Fruit fly (Drosophila melanogaster) whole organism, pupa: ENCODE data around the gene CG8541.
A peak's percentile ranks its signal among the peaks of the same experiment; 100 is the strongest.

Source experiments
- CG4496 ChIP-seq: fragments of 200-800 bp; sonication (Bioruptor generic); IDR thresholded peaks from 3 replicates; pipeline ENCODE4 v1.3.6; 2022; ENCODE audit warnings: missing biosample characterization, missing genetic modification characterization
- D1 ChIP-seq: fragments of 200-800 bp; sonication (Bioruptor generic); optimal IDR thresholded peaks from 2 replicates; lab custom pipeline; 2018; ENCODE audit warnings: missing biosample characterization, mild to moderate bottlenecking, missing genetic modification characterization, moderate library complexity
- fd96Ca ChIP-seq: fragments of 200-800 bp; sonication (Bioruptor generic); IDR thresholded peaks from 3 replicates; pipeline ENCODE4 v1.3.6; 2022; ENCODE audit warnings: missing biosample characterization, missing genetic modification characterization

DNA sequence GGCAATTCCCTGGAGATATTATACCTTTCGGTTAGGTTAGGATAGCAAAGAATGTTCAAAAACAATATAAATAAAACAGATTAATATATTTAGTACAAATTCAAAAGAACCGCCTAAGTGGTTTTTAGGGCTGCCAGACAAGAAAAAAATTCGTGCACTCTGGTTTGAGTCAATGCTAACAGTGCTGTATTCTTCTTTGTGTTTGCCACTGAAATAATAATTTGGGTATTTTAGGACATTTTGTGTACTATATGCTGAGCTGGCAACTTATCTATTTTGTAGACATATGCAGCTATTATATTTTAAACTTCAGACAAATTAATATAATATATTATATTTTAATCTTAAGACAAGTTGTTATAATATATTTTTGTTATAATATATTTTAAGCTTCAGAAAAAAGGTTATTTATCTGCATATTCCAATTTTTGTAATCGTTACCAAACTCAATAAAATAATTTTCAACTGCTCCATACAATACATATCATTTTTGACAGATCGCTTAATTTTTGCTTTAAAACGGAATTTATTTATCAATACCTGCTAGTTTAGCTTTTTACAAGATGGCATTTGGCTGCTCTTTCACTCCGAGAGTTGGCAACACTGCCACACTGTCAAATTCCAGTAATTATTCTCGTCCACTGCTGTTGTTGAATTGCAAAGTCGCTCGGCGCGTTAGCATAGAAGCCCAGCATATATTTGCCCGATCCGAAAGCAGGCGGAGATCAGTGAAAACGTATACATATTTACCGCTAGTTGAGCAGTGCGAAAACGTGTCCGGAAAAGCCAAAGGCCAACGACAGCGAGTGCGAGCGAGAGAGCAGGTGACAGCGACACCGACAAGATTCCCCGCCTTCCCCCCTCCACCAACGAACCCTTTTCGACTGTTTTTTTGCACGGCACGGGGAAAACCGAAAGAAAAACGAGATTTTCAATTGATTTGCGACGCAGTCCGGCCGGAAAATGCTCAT, 39.3 kb downstream of the CG8541 start, which contains the start of gene CG7546:
- TF ChIP-seq fd96Ca (GFP tag; lab: Robert Waterston, UW) (peak; percentile 13; the same call in 1 of the 3 replicates), CG4496 (GFP tag; lab: Robert Waterston, UW) (0 out of 3 replicates have a peak, but pooled peaks have one; percentile 26), D1 (tag; lab: Kevin White, UChicago) (no peak)
